Fruit fly (Drosophila melanogaster) whole organism, embryonic: ENCODE data around the gene CG7551.

Experiments
- BtbVII ChIP-seq: fragments of 200-800 bp; sonication (Bioruptor generic); optimal IDR thresholded peaks from 3 replicates; lab custom pipeline; 2017; ENCODE audit warnings: missing biosample characterization, mild to moderate bottlenecking, missing genetic modification characterization
- CG14860 ChIP-seq: fragments of 200-800 bp; sonication (Bioruptor generic); IDR thresholded peaks from 3 replicates; pipeline ENCODE4 v1.3.6; 2022; ENCODE audit warnings: missing biosample characterization, missing genetic modification characterization; ENCODE audit not compliant: partially characterized antibody
- CG15269 ChIP-seq: fragments of 200-800 bp; sonication (Bioruptor generic); optimal IDR thresholded peaks from 2 replicates; lab custom pipeline; 2018; ENCODE audit warnings: missing biosample characterization, mild to moderate bottlenecking, missing genetic modification characterization, moderate library complexity
- CG15479 ChIP-seq: fragments of 200-800 bp; sonication (Bioruptor generic); optimal IDR thresholded peaks from 3 replicates; lab custom pipeline; 2019; ENCODE audit warnings: missing biosample characterization, mild to moderate bottlenecking, missing genetic modification characterization, moderate library complexity
- CG17186 ChIP-seq: fragments of 200-800 bp; sonication (Bioruptor generic); optimal IDR thresholded peaks from 3 replicates; lab custom pipeline; 2017; ENCODE audit warnings: missing biosample characterization, missing genetic modification reagents, missing genetic modification characterization
- CG17328 ChIP-seq: fragments of 200-800 bp; sonication (Bioruptor generic); IDR thresholded peaks from 2 replicates; pipeline ENCODE4 v1.3.6; 2022; ENCODE audit warnings: missing biosample characterization, missing genetic modification characterization
- CG17385 ChIP-seq: fragments of 200-800 bp; sonication (Bioruptor generic); optimal IDR thresholded peaks from 3 replicates; lab custom pipeline; 2018; ENCODE audit warnings: missing biosample characterization, mild to moderate bottlenecking, missing genetic modification characterization
- CG17829 ChIP-seq: fragments of 200-800 bp; optimal IDR thresholded peaks from 2 replicates; lab custom pipeline; 2019; ENCODE audit warnings: missing biosample characterization, mild to moderate bottlenecking, missing genetic modification characterization, moderate library complexity
- CG18619 ChIP-seq: fragments of 200-800 bp; sonication (Bioruptor generic); optimal IDR thresholded peaks from 3 replicates; lab custom pipeline; 2017; ENCODE audit warnings: missing biosample characterization, mild to moderate bottlenecking, missing genetic modification characterization
- CG2678 ChIP-seq: fragments of 200-800 bp; sonication (Bioruptor generic); optimal IDR thresholded peaks from 3 replicates; lab custom pipeline; 2019; ENCODE audit warnings: missing biosample characterization, mild to moderate bottlenecking, missing genetic modification characterization, moderate library complexity
- CG4282 ChIP-seq: fragments of 200-800 bp; sonication (Bioruptor generic); optimal IDR thresholded peaks from 2 replicates; lab custom pipeline; 2016; ENCODE audit warnings: missing biosample characterization, missing genetic modification characterization
- CG4328 ChIP-seq: fragments of 200-800 bp; sonication (Bioruptor generic); optimal IDR thresholded peaks from 3 replicates; lab custom pipeline; 2017; ENCODE audit warnings: missing biosample characterization, missing genetic modification reagents, missing genetic modification characterization
- CG4404 ChIP-seq: fragments of 200-800 bp; sonication (Bioruptor generic); IDR thresholded peaks from 2 replicates; pipeline ENCODE4 v1.3.6; 2022; ENCODE audit warnings: missing biosample characterization, missing genetic modification characterization
- CG4424 ChIP-seq: fragments of 200-800 bp; sonication (Bioruptor generic); optimal IDR thresholded peaks from 3 replicates; lab custom pipeline; 2016; ENCODE audit warnings: missing biosample characterization, missing genetic modification characterization
- CG4617 ChIP-seq: fragments of 200-800 bp; sonication (Bioruptor generic); optimal IDR thresholded peaks from 3 replicates; lab custom pipeline; 2016; ENCODE audit warnings: missing biosample characterization, missing genetic modification characterization, borderline replicate concordance
- CG6689 ChIP-seq: fragments of 200-800 bp; sonication (Bioruptor generic); IDR thresholded peaks from 2 replicates; pipeline ENCODE4 v1.3.6; 2022; ENCODE audit warnings: missing biosample characterization, missing genetic modification characterization
- CG7987 ChIP-seq: fragments of 200-800 bp; sonication (Bioruptor generic); optimal IDR thresholded peaks from 2 replicates; lab custom pipeline; 2018; ENCODE audit warnings: missing biosample characterization, mild to moderate bottlenecking, missing genetic modification characterization, moderate library complexity
- CG8944 ChIP-seq: fragments of 200-800 bp; sonication (Bioruptor generic); optimal IDR thresholded peaks from 3 replicates; lab custom pipeline; 2016; ENCODE audit warnings: missing biosample characterization, missing genetic modification characterization
- CG9817 ChIP-seq: fragments of 200-800 bp; sonication (Bioruptor generic); optimal IDR thresholded peaks from 2 replicates; lab custom pipeline; 2018; ENCODE audit warnings: missing biosample characterization, mild to moderate bottlenecking, missing genetic modification characterization, moderate library complexity
- D19A ChIP-seq: fragments of 200-800 bp; optimal IDR thresholded peaks from 3 replicates; lab custom pipeline; 2019; ENCODE audit warnings: missing biosample characterization, mild to moderate bottlenecking, missing genetic modification characterization, moderate library complexity
- Deaf1 ChIP-seq: fragments of 200-800 bp; optimal IDR thresholded peaks from 3 replicates; lab custom pipeline; 2019; ENCODE audit warnings: missing biosample characterization, mild to moderate bottlenecking, missing genetic modification characterization, moderate library complexity
- Fer3 ChIP-seq: fragments of 200-800 bp; sonication (Bioruptor generic); optimal IDR thresholded peaks from 2 replicates; lab custom pipeline; 2018; ENCODE audit warnings: missing biosample characterization, mild to moderate bottlenecking, missing genetic modification characterization, moderate library complexity
- Gsc ChIP-seq: fragments of 200-800 bp; sonication (Bioruptor generic); IDR thresholded peaks from 2 replicates; pipeline ENCODE4 v1.3.6; 2022; ENCODE audit warnings: missing biosample characterization, missing genetic modification characterization
- Nf-YA ChIP-seq: fragments of 200-800 bp; sonication (Bioruptor generic); IDR thresholded peaks from 2 replicates; pipeline ENCODE4 v1.3.6; 2022; ENCODE audit warnings: missing biosample characterization, missing genetic modification characterization
- Oli ChIP-seq: fragments of 200-800 bp; sonication (Bioruptor generic); optimal IDR thresholded peaks from 2 replicates; lab custom pipeline; 2018; ENCODE audit warnings: missing biosample characterization, mild to moderate bottlenecking, missing genetic modification characterization, moderate library complexity
- PHDP ChIP-seq: fragments of 200-800 bp; sonication (Bioruptor generic); optimal IDR thresholded peaks from 3 replicates; lab custom pipeline; 2018; ENCODE audit warnings: missing biosample characterization, mild to moderate bottlenecking, missing genetic modification characterization, moderate library complexity
- Pdp1 ChIP-seq, 2 experiments: fragments of 200-800 bp; sonication (Bioruptor generic); optimal IDR thresholded peaks; 3 replicates each; lab custom pipeline; 2016; ENCODE audit warnings: missing biosample characterization in 2 of 2, missing genetic modification characterization in 2 of 2, mild to moderate bottlenecking in 1 of 2, moderate library complexity in 1 of 2
- Sin3A ChIP-seq: fragments of >200 bp; optimal IDR thresholded peaks from 2 replicates; lab custom pipeline; 2018
- Xbp1 ChIP-seq: fragments of 200-800 bp; sonication (Bioruptor generic); optimal IDR thresholded peaks from 3 replicates; lab custom pipeline; 2016; ENCODE audit warnings: missing biosample characterization, mild to moderate bottlenecking, missing genetic modification characterization
- YL-1 ChIP-seq: fragments of 200-800 bp; sonication (Bioruptor generic); optimal IDR thresholded peaks from 3 replicates; lab custom pipeline; 2017; ENCODE audit warnings: missing biosample characterization, mild to moderate bottlenecking, missing genetic modification characterization
- abd-A ChIP-seq: fragments of 200-800 bp; sonication (Bioruptor generic); optimal IDR thresholded peaks from 3 replicates; lab custom pipeline; 2019; ENCODE audit warnings: missing biosample characterization, mild to moderate bottlenecking, missing genetic modification characterization, moderate library complexity
- crc ChIP-seq: fragments of 200-800 bp; sonication (Bioruptor generic); optimal IDR thresholded peaks from 2 replicates; lab custom pipeline; 2016; ENCODE audit warnings: missing biosample characterization, missing genetic modification characterization
- croc ChIP-seq: fragments of 200-800 bp; sonication (Bioruptor generic); conservative IDR thresholded peaks from 3 replicates; pipeline ENCODE4 v1.3.6; 2022; ENCODE audit warnings: missing biosample characterization, missing genetic modification characterization
- crp ChIP-seq, 2 experiments: fragments of 200-800 bp; sonication (Bioruptor generic); optimal IDR thresholded peaks; 2 replicates in 1 of 2; 3 replicates in 1 of 2; lab custom pipeline; 2017; ENCODE audit warnings: missing biosample characterization in 2 of 2, missing genetic modification characterization in 2 of 2, mild to moderate bottlenecking in 1 of 2, moderate library complexity in 1 of 2
- dati ChIP-seq: fragments of 200-800 bp; sonication (Bioruptor generic); IDR thresholded peaks from 2 replicates; pipeline ENCODE4 v1.3.6; 2022; ENCODE audit warnings: missing biosample characterization, missing genetic modification characterization
- disco-r ChIP-seq: fragments of 200-800 bp; sonication (Bioruptor generic); optimal IDR thresholded peaks from 2 replicates; lab custom pipeline; 2016; ENCODE audit warnings: missing biosample characterization, missing genetic modification characterization
- emc ChIP-seq: fragments of 200-800 bp; sonication (Bioruptor generic); optimal IDR thresholded peaks from 2 replicates; lab custom pipeline; 2016; ENCODE audit warnings: missing biosample characterization, missing genetic modification characterization
- exex ChIP-seq: fragments of 200-800 bp; sonication (Bioruptor generic); optimal IDR thresholded peaks from 4 replicates; lab custom pipeline; 2018; ENCODE audit warnings: missing biosample characterization, mild to moderate bottlenecking, missing genetic modification characterization, moderate library complexity
- gsb ChIP-seq: fragments of 200-800 bp; sonication (Bioruptor generic); IDR thresholded peaks from 2 replicates; pipeline ENCODE4 v1.3.6; 2022; ENCODE audit warnings: missing biosample characterization, missing genetic modification characterization
- ham ChIP-seq: fragments of 200-800 bp; sonication (Bioruptor generic); IDR thresholded peaks from 2 replicates; pipeline ENCODE4 v1.3.6; 2022; ENCODE audit warnings: missing biosample characterization, missing genetic modification characterization
- mirr ChIP-seq: fragments of 200-800 bp; sonication (Bioruptor generic); optimal IDR thresholded peaks from 3 replicates; lab custom pipeline; 2018; ENCODE audit warnings: missing biosample characterization, mild to moderate bottlenecking, missing genetic modification characterization
- prd ChIP-seq, 3 experiments: fragments of >200 bp in 2 of 3; fragments of 200-800 bp in 1 of 3; sonication (Bioruptor generic) in 1 of 3; optimal IDR thresholded peaks in 2 of 3; IDR thresholded peaks in 1 of 3; 2 replicates in 2 of 3; 3 replicates in 1 of 3; pipeline versions ENCODE4 v1.3.6 to Lab custom; 2017 to 2022; ENCODE audit warnings: missing biosample characterization in 1 of 3, missing genetic modification characterization in 1 of 3
- slbo ChIP-seq: fragments of 200-800 bp; sonication (Bioruptor generic); IDR thresholded peaks from 2 replicates; pipeline ENCODE4 v1.3.6; 2022; ENCODE audit warnings: missing biosample characterization, missing genetic modification characterization
- tll ChIP-seq, 2 experiments: fragments of 200-800 bp in 1 of 2; fragments of >200 bp in 1 of 2; sonication (Bioruptor generic) in 1 of 2; optimal IDR thresholded peaks; 2 replicates each; lab custom pipeline; 2017 to 2019; ENCODE audit warnings: missing biosample characterization in 2 of 2, missing genetic modification characterization in 2 of 2, mild to moderate bottlenecking in 1 of 2, moderate library complexity in 1 of 2
- toy ChIP-seq: fragments of 200-800 bp; sonication (Bioruptor generic); IDR thresholded peaks from 2 replicates; pipeline ENCODE4 v1.3.6; 2022; ENCODE audit warnings: missing biosample characterization, missing genetic modification characterization
- trh ChIP-seq: fragments of 200-800 bp; sonication (Bioruptor generic); optimal IDR thresholded peaks from 2 replicates; lab custom pipeline; 2016; ENCODE audit warnings: missing biosample characterization, missing genetic modification characterization
- twi ChIP-seq: fragments of 200-800 bp; optimal IDR thresholded peaks from 2 replicates; lab custom pipeline; 2019; ENCODE audit warnings: missing biosample characterization, mild to moderate bottlenecking, missing genetic modification characterization, moderate library complexity
- unc-4 ChIP-seq: fragments of 200-800 bp; sonication (Bioruptor generic); IDR thresholded peaks from 2 replicates; pipeline ENCODE4 v1.3.6; 2022; ENCODE audit warnings: missing biosample characterization, missing genetic modification characterization; ENCODE audit not compliant: partially characterized antibody

CG7551 gene

dm6 chr3L:11418041-11418674 is 40.1 kb upstream of the CG7551 start (continued):
- peak; percentile 58 for TF ChIP-seq YL-1 (GFP tag; lab: Kevin White, UChicago)
- TF ChIP-seq trh (GFP tag; lab: Kevin White, UChicago): peak; percentile 82
- TF ChIP-seq CG8944 (GFP tag; lab: Kevin White, UChicago): peak; percentile 90
- TF ChIP-seq CG4282 (GFP tag; lab: Kevin White, UChicago): peak; percentile 65
- peak; percentile 72 for TF ChIP-seq CG4617
- TF ChIP-seq prd (optimal IDR thresholded peaks at IDR 0.05; lab: Kevin White, UChicago): no peak
- TF ChIP-seq prd (GFP tag; IDR thresholded peaks at IDR 0.05; lab: Robert Waterston, UW): peak; percentile 97
- TF ChIP-seq Sin3A (lab: Kevin White, UChicago): no peak
- peak; percentile 84 for TF ChIP-seq Nf-YA
- peak; percentile 83 for TF ChIP-seq toy (GFP tag; lab: Robert Waterston, UW)
- no peak for TF ChIP-seq CG14860
- peak in 1 of 2 experiments; percentile 29 for TF ChIP-seq tll (GFP tag; optimal IDR thresholded peaks at IDR 0.05; lab: Kevin White, UChicago)
- peak; percentile 80 for TF ChIP-seq gsb (GFP tag; lab: Robert Waterston, UW)
- TF ChIP-seq BtbVII: peak; percentile 89
- TF ChIP-seq Xbp1 (GFP tag; lab: Kevin White, UChicago): peak; percentile 89
- peak; percentile 93 for TF ChIP-seq PHDP
- TF ChIP-seq unc-4 (GFP tag; lab: Robert Waterston, UW): no peak
- TF ChIP-seq ham (GFP tag; lab: Robert Waterston, UW): 0 out of 2 replicates have a peak, but pooled peaks have one; percentile 44
- peak; percentile 43 for TF ChIP-seq emc (GFP tag; lab: Kevin White, UChicago)
- TF ChIP-seq CG4328 (GFP tag; lab: Kevin White, UChicago): peak; percentile 90
- peak in 1 of 2 experiments; percentile 56 for TF ChIP-seq crp (GFP tag; optimal IDR thresholded peaks at IDR 0.05; lab: Kevin White, UChicago)
- TF ChIP-seq mirr: peak; percentile 61
- TF ChIP-seq Gsc: peak; percentile 93
- TF ChIP-seq dati (GFP tag; lab: Robert Waterston, UW): peak; percentile 78
- TF ChIP-seq CG4404: peak; percentile 97
- peak; percentile 94 for TF ChIP-seq D19A (tag; lab: Kevin White, UChicago)
- peak; percentile 99 for TF ChIP-seq CG17328 (GFP tag; lab: Robert Waterston, UW)
- peak; percentile 31 for TF ChIP-seq abd-A (tag; lab: Kevin White, UChicago)
- TF ChIP-seq slbo (GFP tag; lab: Robert Waterston, UW): peak; percentile 96
- peak; percentile 96 for TF ChIP-seq CG2678 (tag; lab: Kevin White, UChicago)
- peak; percentile 89 for TF ChIP-seq twi (tag; lab: Kevin White, UChicago)
- peak; percentile 95 for TF ChIP-seq CG6689 (GFP tag; lab: Robert Waterston, UW)
- TF ChIP-seq CG15269 (tag; lab: Kevin White, UChicago): peak; percentile 96
- peak; percentile 88 for TF ChIP-seq CG17385
- peak; percentile 74 for TF ChIP-seq crc (GFP tag; lab: Kevin White, UChicago)
- peak; percentile 78 to 86 for TF ChIP-seq Pdp1 (GFP tag; optimal IDR thresholded peaks at IDR 0.05; lab: Kevin White, UChicago)
- TF ChIP-seq CG18619: peak; percentile 90
- TF ChIP-seq disco-r: peak; percentile 53
- peak; percentile 80 for TF ChIP-seq CG17186 (GFP tag; lab: Kevin White, UChicago)
- peak; percentile 24 for TF ChIP-seq CG15479
- peak; percentile 96 for TF ChIP-seq CG17829 (tag; lab: Kevin White, UChicago)
- peak; percentile 67 for TF ChIP-seq CG7987 (GFP tag; lab: Kevin White, UChicago)
- TF ChIP-seq Deaf1 (tag; lab: Kevin White, UChicago): peak; percentile 75
- TF ChIP-seq exex: peak; percentile 28
- TF ChIP-seq Oli: peak; percentile 96
- TF ChIP-seq CG4424 (GFP tag; lab: Kevin White, UChicago): peak; percentile 94
- TF ChIP-seq croc (GFP tag; lab: Robert Waterston, UW): peak; percentile 94
- TF ChIP-seq Fer3: peak; percentile 92
- peak; percentile 88 for TF ChIP-seq CG9817 (tag; lab: Kevin White, UChicago)
